Fruit fly (Drosophila melanogaster) whole organism, embryonic: ENCODE measurements around the gene CG31230.

Experiments
- ATbp ChIP-seq: fragments of 200-800 bp; sonication (Bioruptor generic); optimal IDR thresholded peaks from 2 replicates; lab custom pipeline; 2017; ENCODE audit warnings: missing biosample characterization, mild to moderate bottlenecking, missing genetic modification characterization, missing genetic modification reagents
- Adf1 ChIP-seq: fragments of 200-800 bp; sonication (Bioruptor generic); IDR thresholded peaks from 2 replicates; pipeline ENCODE4 v1.3.6; 2022; ENCODE audit warnings: missing biosample characterization, missing genetic modification characterization
- Atf3 ChIP-seq: fragments of 200-800 bp; sonication (Bioruptor generic); optimal IDR thresholded peaks from 3 replicates; lab custom pipeline; 2016; ENCODE audit warnings: missing biosample characterization, missing genetic modification characterization
- B-H2 ChIP-seq: fragments of 200-800 bp; sonication (Bioruptor generic); optimal IDR thresholded peaks from 2 replicates; lab custom pipeline; 2018; ENCODE audit warnings: missing biosample characterization, mild to moderate bottlenecking, missing genetic modification characterization
- C15 ChIP-seq: fragments of 200-800 bp; sonication (Bioruptor generic); IDR thresholded peaks from 3 replicates; pipeline ENCODE4 v1.3.6; 2022; ENCODE audit warnings: missing biosample characterization, missing genetic modification characterization
- CG10565 ChIP-seq: fragments of 200-800 bp; sonication (Bioruptor generic); optimal IDR thresholded peaks from 3 replicates; lab custom pipeline; 2016; ENCODE audit warnings: missing biosample characterization, mild to moderate bottlenecking, missing genetic modification characterization
- CG10959 ChIP-seq: fragments of 200-800 bp; sonication (Bioruptor generic); IDR thresholded peaks from 2 replicates; pipeline ENCODE4 v1.3.6; 2022; ENCODE audit warnings: missing biosample characterization, missing genetic modification characterization
- CG12104 ChIP-seq: fragments of 200-800 bp; sonication (Bioruptor generic); optimal IDR thresholded peaks from 3 replicates; lab custom pipeline; 2016; ENCODE audit warnings: missing biosample characterization, missing genetic modification characterization
- CG12942 ChIP-seq: fragments of 200-800 bp; sonication (Bioruptor generic); optimal IDR thresholded peaks from 3 replicates; lab custom pipeline; 2016; ENCODE audit warnings: missing biosample characterization, missing genetic modification characterization
- CG15011 ChIP-seq: fragments of 200-800 bp; sonication (Bioruptor generic); optimal IDR thresholded peaks from 3 replicates; lab custom pipeline; 2018; ENCODE audit warnings: missing biosample characterization, mild to moderate bottlenecking, missing genetic modification characterization
- CG16815 ChIP-seq: fragments of 200-800 bp; sonication (Bioruptor generic); optimal IDR thresholded peaks from 3 replicates; lab custom pipeline; 2017; ENCODE audit warnings: missing biosample characterization, mild to moderate bottlenecking, missing genetic modification characterization
- CG17912 ChIP-seq: fragments of 200-800 bp; sonication (Bioruptor generic); optimal IDR thresholded peaks from 2 replicates; lab custom pipeline; 2018; ENCODE audit warnings: missing biosample characterization, mild to moderate bottlenecking, missing genetic modification characterization
- CG30020 ChIP-seq: fragments of 200-800 bp; optimal IDR thresholded peaks from 2 replicates; lab custom pipeline; 2019; ENCODE audit warnings: missing biosample characterization, mild to moderate bottlenecking, missing genetic modification characterization, moderate library complexity
- CG3726 ChIP-seq: fragments of 200-800 bp; sonication (Bioruptor generic); IDR thresholded peaks from 3 replicates; pipeline ENCODE4, ENCODE4 v1.3.6; 2022; ENCODE audit warnings: missing biosample characterization, missing genetic modification characterization
- CG4424 ChIP-seq: fragments of 200-800 bp; sonication (Bioruptor generic); optimal IDR thresholded peaks from 3 replicates; lab custom pipeline; 2016; ENCODE audit warnings: missing biosample characterization, missing genetic modification characterization
- CG6683 ChIP-seq: fragments of 200-800 bp; sonication (Bioruptor generic); optimal IDR thresholded peaks from 2 replicates; lab custom pipeline; 2017; ENCODE audit warnings: missing biosample characterization, mild to moderate bottlenecking, missing genetic modification characterization, missing genetic modification reagents
- CG6791 ChIP-seq: fragments of 200-800 bp; sonication (Bioruptor generic); IDR thresholded peaks from 3 replicates; pipeline ENCODE4 v1.3.6; 2022; ENCODE audit warnings: missing biosample characterization, missing genetic modification characterization; ENCODE audit not compliant: partially characterized antibody
- CG6813 ChIP-seq: fragments of 200-800 bp; sonication (Bioruptor generic); optimal IDR thresholded peaks from 2 replicates; lab custom pipeline; 2017; ENCODE audit warnings: missing biosample characterization, missing genetic modification characterization, mild to moderate bottlenecking, moderate library complexity, missing genetic modification reagents
- CG7745 ChIP-seq: fragments of 200-800 bp; sonication (Bioruptor generic); optimal IDR thresholded peaks from 2 replicates; lab custom pipeline; 2018; ENCODE audit warnings: missing biosample characterization, mild to moderate bottlenecking, missing genetic modification characterization, moderate library complexity
- CG8290 ChIP-seq, 3 experiments: fragments of 200-800 bp; sonication (Bioruptor generic); optimal IDR thresholded peaks; 2 replicates each; lab custom pipeline; 2016 to 2019; ENCODE audit warnings: missing biosample characterization in 3 of 3, missing genetic modification characterization in 3 of 3, mild to moderate bottlenecking in 2 of 3, moderate library complexity in 1 of 3
- CG8388 ChIP-seq: fragments of 200-800 bp; sonication (Bioruptor generic); optimal IDR thresholded peaks from 2 replicates; lab custom pipeline; 2019; ENCODE audit warnings: missing biosample characterization, mild to moderate bottlenecking, missing genetic modification characterization, moderate library complexity
- CG8944 ChIP-seq: fragments of 200-800 bp; sonication (Bioruptor generic); optimal IDR thresholded peaks from 3 replicates; lab custom pipeline; 2016; ENCODE audit warnings: missing biosample characterization, missing genetic modification characterization
- CHES-1-like ChIP-seq: fragments of 200-800 bp; sonication (Bioruptor generic); optimal IDR thresholded peaks from 2 replicates; lab custom pipeline; 2016; ENCODE audit warnings: missing biosample characterization, missing genetic modification characterization
- CTCF ChIP-seq: fragments of 200-800 bp; sonication (Bioruptor generic); optimal IDR thresholded peaks from 2 replicates; lab custom pipeline; 2017; ENCODE audit warnings: missing biosample characterization, mild to moderate bottlenecking, missing genetic modification characterization, moderate library complexity
- CkIIα-i1 ChIP-seq: fragments of 200-800 bp; sonication (Bioruptor generic); IDR thresholded peaks from 2 replicates; pipeline ENCODE4 v1.3.6; 2022; ENCODE audit warnings: missing biosample characterization, missing genetic modification characterization
- D ChIP-seq, 2 experiments: fragments of 200-800 bp in 1 of 2; fragments of >200 bp in 1 of 2; sonication (Bioruptor generic) in 1 of 2; optimal IDR thresholded peaks; 2 replicates in 1 of 2; 3 replicates in 1 of 2; lab custom pipeline; 2017; ENCODE audit warnings: mild to moderate bottlenecking in 1 of 2, missing biosample characterization in 1 of 2, missing genetic modification characterization in 1 of 2, missing genetic modification reagents in 1 of 2
- Ets97D ChIP-seq: fragments of 200-800 bp; sonication (Bioruptor generic); optimal IDR thresholded peaks from 3 replicates; lab custom pipeline; 2016; ENCODE audit warnings: missing biosample characterization, missing genetic modification characterization
- H2.0 ChIP-seq: fragments of 200-800 bp; sonication (Bioruptor generic); IDR thresholded peaks from 2 replicates; pipeline ENCODE4 v1.3.6; 2022; ENCODE audit warnings: missing biosample characterization, missing genetic modification characterization
- HHEX ChIP-seq: fragments of 200-800 bp; sonication (Bioruptor generic); optimal IDR thresholded peaks from 3 replicates; lab custom pipeline; 2017; ENCODE audit warnings: missing biosample characterization, mild to moderate bottlenecking, missing genetic modification characterization, missing genetic modification reagents
- HLH4C ChIP-seq: fragments of 200-800 bp; sonication (Bioruptor generic); IDR thresholded peaks from 3 replicates; pipeline ENCODE4 v1.3.6; 2022; ENCODE audit warnings: missing biosample characterization, missing genetic modification characterization; ENCODE audit not compliant: partially characterized antibody
- NC2α ChIP-seq: fragments of 200-800 bp; sonication (Bioruptor generic); optimal IDR thresholded peaks from 2 replicates; lab custom pipeline; 2016; ENCODE audit warnings: missing biosample characterization, missing genetic modification characterization
- Pdp1 ChIP-seq, 2 experiments: fragments of 200-800 bp; sonication (Bioruptor generic); optimal IDR thresholded peaks; 3 replicates each; lab custom pipeline; 2016; ENCODE audit warnings: missing biosample characterization in 2 of 2, missing genetic modification characterization in 2 of 2, mild to moderate bottlenecking in 1 of 2, moderate library complexity in 1 of 2
- Sox102F ChIP-seq: fragments of 200-800 bp; sonication (Bioruptor generic); optimal IDR thresholded peaks from 2 replicates; lab custom pipeline; 2018; ENCODE audit warnings: missing biosample characterization, mild to moderate bottlenecking, missing genetic modification characterization, moderate library complexity
- Usf ChIP-seq: fragments of 200-800 bp; sonication (Bioruptor generic); optimal IDR thresholded peaks from 2 replicates; lab custom pipeline; 2017; ENCODE audit warnings: missing genotype, missing biosample characterization, missing genetic modification characterization
- Xrp1 ChIP-seq: fragments of 200-800 bp; sonication (Bioruptor generic); IDR thresholded peaks from 2 replicates; pipeline ENCODE4 v1.3.6; 2022; ENCODE audit warnings: missing biosample characterization, missing genetic modification characterization
- YL-1 ChIP-seq: fragments of 200-800 bp; sonication (Bioruptor generic); optimal IDR thresholded peaks from 3 replicates; lab custom pipeline; 2017; ENCODE audit warnings: missing biosample characterization, mild to moderate bottlenecking, missing genetic modification characterization
- ato ChIP-seq: fragments of 200-800 bp; sonication (Bioruptor generic); IDR thresholded peaks from 2 replicates; pipeline ENCODE4 v1.3.6; 2022; ENCODE audit warnings: missing biosample characterization, missing genetic modification characterization; ENCODE audit not compliant: partially characterized antibody
- bab2 ChIP-seq: fragments of 200-800 bp; sonication (Bioruptor generic); optimal IDR thresholded peaks from 2 replicates; lab custom pipeline; 2016; ENCODE audit warnings: missing biosample characterization, missing genetic modification characterization
- cad ChIP-seq: fragments of >200 bp; optimal IDR thresholded peaks from 2 replicates; lab custom pipeline; 2017; ENCODE audit warnings: missing biosample characterization, missing genetic modification characterization
- chm ChIP-seq: fragments of 200-800 bp; sonication (Bioruptor generic); IDR thresholded peaks from 2 replicates; pipeline ENCODE4 v1.3.6; 2022; ENCODE audit warnings: missing biosample characterization, missing genetic modification characterization
- chn ChIP-seq: fragments of 200-800 bp; sonication (Bioruptor generic); optimal IDR thresholded peaks from 2 replicates; lab custom pipeline; 2016; ENCODE audit warnings: missing biosample characterization, missing genetic modification characterization
- fd102C ChIP-seq: fragments of 200-800 bp; sonication (Bioruptor generic); optimal IDR thresholded peaks from 2 replicates; lab custom pipeline; 2018; ENCODE audit warnings: missing biosample characterization, mild to moderate bottlenecking, missing genetic modification characterization, moderate library complexity
- gcm2 ChIP-seq: fragments of 200-800 bp; sonication (Bioruptor generic); optimal IDR thresholded peaks from 2 replicates; lab custom pipeline; 2016; ENCODE audit warnings: missing biosample characterization, missing genetic modification characterization
- gem ChIP-seq: fragments of 200-800 bp; sonication (Bioruptor generic); optimal IDR thresholded peaks from 2 replicates; lab custom pipeline; 2019; ENCODE audit warnings: missing biosample characterization, mild to moderate bottlenecking, missing genetic modification characterization, moderate library complexity
- grau ChIP-seq: fragments of 200-800 bp; optimal IDR thresholded peaks from 3 replicates; lab custom pipeline; 2019; ENCODE audit warnings: missing biosample characterization, mild to moderate bottlenecking, missing genetic modification characterization, moderate library complexity
- ham ChIP-seq: fragments of 200-800 bp; sonication (Bioruptor generic); IDR thresholded peaks from 2 replicates; pipeline ENCODE4 v1.3.6; 2022; ENCODE audit warnings: missing biosample characterization, missing genetic modification characterization
- run ChIP-seq: fragments of 200-800 bp; sonication (Bioruptor generic); optimal IDR thresholded peaks from 3 replicates; lab custom pipeline; 2018; ENCODE audit warnings: missing biosample characterization, mild to moderate bottlenecking, missing genetic modification characterization
- sisA ChIP-seq: fragments of 200-800 bp; sonication (Bioruptor generic); IDR thresholded peaks from 2 replicates; pipeline ENCODE4 v1.3.6; 2022; ENCODE audit warnings: missing biosample characterization, missing genetic modification characterization
- ssp ChIP-seq: fragments of 200-800 bp; sonication (Bioruptor generic); IDR thresholded peaks from 2 replicates; pipeline ENCODE4 v1.3.6; 2022; ENCODE audit warnings: missing biosample characterization, missing genetic modification characterization
- twi ChIP-seq: fragments of 200-800 bp; optimal IDR thresholded peaks from 2 replicates; lab custom pipeline; 2019; ENCODE audit warnings: missing biosample characterization, mild to moderate bottlenecking, missing genetic modification characterization, moderate library complexity
- vvl ChIP-seq: fragments of 200-800 bp; sonication (Bioruptor generic); IDR thresholded peaks from 2 replicates; pipeline ENCODE4 v1.3.6; 2022; ENCODE audit warnings: missing biosample characterization, missing genetic modification characterization

CG31230 gene

DNA sequence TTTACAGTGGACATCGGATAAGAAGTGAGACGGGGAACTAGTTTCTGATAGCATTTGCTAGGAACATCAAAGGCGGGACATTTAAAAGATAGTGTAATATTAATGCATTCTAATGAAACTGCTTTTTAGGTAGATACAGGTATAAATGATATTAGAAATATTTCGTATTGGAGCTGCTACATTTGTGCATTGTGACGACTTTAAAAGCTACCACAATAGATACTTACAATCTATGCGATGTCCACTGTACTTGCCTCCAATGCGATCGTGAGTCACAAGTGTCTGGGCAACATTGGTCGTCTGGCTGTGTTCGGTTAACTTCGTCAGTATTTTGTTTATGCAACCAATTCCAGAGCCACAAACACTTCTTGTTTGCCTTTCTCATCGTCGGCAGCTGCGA, 1.7 kb upstream of the CG31230 start (continued):
- TF ChIP-seq chn (GFP tag; lab: Kevin White, UChicago) (peak; percentile 11), gcm2 (no peak), CG16815 (no peak), grau (tag; lab: Kevin White, UChicago) (peak; percentile 89), D (optimal IDR thresholded peaks at IDR 0.05; lab: Kevin White, UChicago) (no peak), D (GFP tag; optimal IDR thresholded peaks at IDR 0.05; lab: Kevin White, UChicago) (no peak), HLH4C (GFP tag; lab: Robert Waterston, UW) (no peak), CG10959 (no peak), CG10565 (GFP tag; lab: Kevin White, UChicago) (no peak), CG30020 (tag; lab: Kevin White, UChicago) (no peak), bab2 (GFP tag; lab: Kevin White, UChicago) (no peak), ATbp (no peak), HHEX (GFP tag; lab: Kevin White, UChicago) (no peak), twi (tag; lab: Kevin White, UChicago) (no peak), chm (GFP tag; lab: Robert Waterston, UW) (no peak), YL-1 (no peak), CG6791 (GFP tag; lab: Robert Waterston, UW) (no peak), CG4424 (GFP tag; lab: Kevin White, UChicago) (no peak), run (tag; lab: Kevin White, UChicago) (no peak), NC2α (GFP tag; lab: Kevin White, UChicago) (no peak), vvl (GFP tag; lab: Robert Waterston, UW) (no peak), cad (GFP tag; lab: Kevin White, UChicago) (no peak), B-H2 (GFP tag; lab: Kevin White, UChicago) (no peak), CkIIα-i1 (GFP tag; lab: Robert Waterston, UW) (no peak), Pdp1 (GFP tag; optimal IDR thresholded peaks at IDR 0.05; lab: Kevin White, UChicago) (peak; percentile 24 to 86), CG8290 (GFP tag; optimal IDR thresholded peaks at IDR 0.05; lab: Kevin White, UChicago) (no peak), CG8290 (tag; optimal IDR thresholded peaks at IDR 0.05; lab: Kevin White, UChicago) (no peak), CG3726 (0 out of 3 replicates have a peak, but pooled peaks have one; percentile 7), Usf (GFP tag; lab: Kevin White, UChicago) (no peak), CTCF (no peak), CG6683 (GFP tag; lab: Kevin White, UChicago) (no peak), CG7745 (tag; lab: Kevin White, UChicago) (no peak), C15 (GFP tag; lab: Robert Waterston, UW) (no peak), Adf1 (GFP tag; lab: Robert Waterston, UW) (no peak), fd102C (GFP tag; lab: Kevin White, UChicago) (no peak), H2.0 (no peak), Xrp1 (peak; percentile 46; the same call in 1 of the 2 replicates), CG17912 (GFP tag; lab: Kevin White, UChicago) (no peak), CHES-1-like (GFP tag; lab: Kevin White, UChicago) (no peak), CG6813 (no peak), gem (tag; lab: Kevin White, UChicago) (no peak), Ets97D (GFP tag; lab: Kevin White, UChicago) (no peak), CG8388 (no peak), CG12104 (no peak), ham (GFP tag; lab: Robert Waterston, UW) (no peak), CG12942 (no peak), Atf3 (GFP tag; lab: Kevin White, UChicago) (no peak), CG15011 (GFP tag; lab: Kevin White, UChicago) (no peak), ato (GFP tag; lab: Robert Waterston, UW) (no peak), Sox102F (GFP tag; lab: Kevin White, UChicago) (no peak), sisA (GFP tag; lab: Robert Waterston, UW) (peak; percentile 39; the same call in 1 of the 2 replicates), CG8944 (GFP tag; lab: Kevin White, UChicago) (no peak), ssp (GFP tag; lab: Robert Waterston, UW) (no peak)
